Fruit fly (Drosophila melanogaster): ENCODE measurements around the gene TTLL1B.

Gene TTLL1B

dm6 chr3L:4691775-4692174 is 43.7 kb downstream of the TTLL1B start (continued):
- TF ChIP-seq fu2 (GFP tag; optimal IDR thresholded peaks at IDR 0.05) (no peak), CrebB (tag; optimal IDR thresholded peaks at IDR 0.05) (no peak), CG18262 (tag; optimal IDR thresholded peaks at IDR 0.05) (peak; percentile 70), unc-4 (GFP tag; IDR thresholded peaks at IDR 0.05; ENCODE audit: partially characterized antibody) (no peak), dati (GFP tag; IDR thresholded peaks at IDR 0.05) (no peak), Vsx1 (GFP tag; optimal IDR thresholded peaks at IDR 0.05) (no peak), peb (GFP tag; IDR thresholded peaks at IDR 0.05) (no peak), dysf (GFP tag; IDR thresholded peaks at IDR 0.05) (no peak), CG17568 (GFP tag; optimal IDR thresholded peaks at IDR 0.05) (no peak), CG42726 (GFP tag; IDR thresholded peaks at IDR 0.05; ENCODE audit: partially characterized antibody) (no peak), org-1 (GFP tag; optimal IDR thresholded peaks at IDR 0.05) (peak; percentile 15), her (GFP tag; optimal IDR thresholded peaks at IDR 0.05) (no peak), CG3726 (GFP tag; IDR thresholded peaks at IDR 0.05) (no peak), toy (GFP tag; IDR thresholded peaks at IDR 0.05) (no peak), exex (tag; optimal IDR thresholded peaks at IDR 0.05) (no peak), Taf1 (GFP tag; IDR thresholded peaks at IDR 0.05) (no peak), CG7786 (GFP tag; optimal IDR thresholded peaks at IDR 0.05) (no peak), tin (GFP tag; optimal IDR thresholded peaks at IDR 0.05) (no peak), CG5245 (GFP tag; optimal IDR thresholded peaks at IDR 0.05) (no peak), CG8388 (GFP tag; optimal IDR thresholded peaks at IDR 0.05) (peak; percentile 36), CG7745 (tag; optimal IDR thresholded peaks at IDR 0.05) (no peak), phol (tag; optimal IDR thresholded peaks at IDR 0.05) (peak; percentile 65), CG7556 (GFP tag; optimal IDR thresholded peaks at IDR 0.05) (peak; percentile 46), otp (GFP tag; IDR thresholded peaks at IDR 0.05) (no peak), Oli (tag; optimal IDR thresholded peaks at IDR 0.05) (peak; percentile 50), CG9932 (GFP tag; IDR thresholded peaks at IDR 0.05) (no peak), sqz (GFP tag; optimal IDR thresholded peaks at IDR 0.05) (no peak), usp (GFP tag; optimal IDR thresholded peaks at IDR 0.05) (no peak), CG17829 (tag; optimal IDR thresholded peaks at IDR 0.05) (peak; percentile 25), Opbp (GFP tag; IDR thresholded peaks at IDR 0.05; ENCODE audit: partially characterized antibody) (no peak), CG9817 (tag; optimal IDR thresholded peaks at IDR 0.05) (no peak), Myb (GFP tag; optimal IDR thresholded peaks at IDR 0.05) (no peak), HLH4C (GFP tag; IDR thresholded peaks at IDR 0.05; ENCODE audit: partially characterized antibody) (no peak), zen2 (GFP tag; IDR thresholded peaks at IDR 0.05; ENCODE audit: partially characterized antibody) (no peak), knrl (GFP tag; IDR thresholded peaks at IDR 0.05; ENCODE audit: partially characterized antibody) (no peak), CG9797 (GFP tag; optimal IDR thresholded peaks at IDR 0.05) (no peak), bcd (GFP tag; optimal IDR thresholded peaks at IDR 0.05) (peak; percentile 26), CG18599 (GFP tag; optimal IDR thresholded peaks at IDR 0.05) (peak; percentile 8), Awh (GFP tag; IDR thresholded peaks at IDR 0.05) (no peak), CG4282 (GFP tag; optimal IDR thresholded peaks at IDR 0.05) (no peak), CG12659 (GFP tag; optimal IDR thresholded peaks at IDR 0.05) (peak; percentile 6), CG2678 (tag; optimal IDR thresholded peaks at IDR 0.05) (peak; percentile 57), ab (GFP tag; optimal IDR thresholded peaks at IDR 0.05) (no peak), dmrt99B (tag; optimal IDR thresholded peaks at IDR 0.05) (peak; percentile 44), nerfin-1 (tag; optimal IDR thresholded peaks at IDR 0.05) (no peak), CG18476 (GFP tag; optimal IDR thresholded peaks at IDR 0.05) (no peak), tna (GFP tag; IDR thresholded peaks at IDR 0.05; ENCODE audit: partially characterized antibody) (no peak), CG17359 (tag; optimal IDR thresholded peaks at IDR 0.05) (peak; percentile 26), CG9437 (GFP tag; optimal IDR thresholded peaks at IDR 0.05) (peak; percentile 1), CG7987 (GFP tag; optimal IDR thresholded peaks at IDR 0.05) (no peak), chm (GFP tag; IDR thresholded peaks at IDR 0.05) (no peak)

All from whole organism, embryonic.